Worm (Caenorhabditis elegans): Measurements from ENCODE around the gene C03B1.17.

- TF ChIP-seq unc-62 (GFP tag; optimal IDR thresholded peaks at IDR 0.05) (no peak), hlh-26 (GFP tag; conservative IDR thresholded peaks at IDR 0.05) (no peak), chd-7 (tag; optimal IDR thresholded peaks at IDR 0.05) (no peak), hrde-1 (tag; optimal IDR thresholded peaks at IDR 0.05; ENCODE audit: borderline replicate concordance) (no peak), ekl-4 (GFP tag; IDR thresholded peaks at IDR 0.05) (no peak), mcd-1 (GFP tag; IDR thresholded peaks at IDR 0.05) (no peak), ztf-18 (tag; optimal IDR thresholded peaks at IDR 0.05) (no peak)
Observed at ce11 chrX:6345785-6346184, 27.7 kb upstream of the C03B1.17 start.

All from whole organism, young adult.